Fruit fly (Drosophila melanogaster) whole organism: ENCODE results near the gene CG32037.

ENCODE experiments used
- CG8478 ChIP-seq: fragments of >200 bp; optimal IDR thresholded peaks from 2 replicates; lab custom pipeline; 2018; ENCODE audit warnings: inconsistent platforms
- EcR ChIP-seq, 2 experiments: fragments of >200 bp; optimal IDR thresholded peaks; 2 replicates each; lab custom pipeline; 2017; ENCODE audit warnings: missing biosample characterization in 2 of 2, missing genetic modification characterization in 2 of 2, missing genetic modification reagents in 2 of 2
- pan ChIP-seq: fragments of >200 bp; optimal IDR thresholded peaks from 2 replicates; lab custom pipeline; 2017
- usp ChIP-seq: fragments of >200 bp; optimal IDR thresholded peaks from 2 replicates; lab custom pipeline; 2017; ENCODE audit warnings: missing biosample characterization, missing genetic modification characterization, mixed read lengths

- no peak for TF ChIP-seq usp (GFP tag; lab: Kevin White, UChicago)
- no peak for TF ChIP-seq pan (lab: Kevin White, UChicago)
- no peak for TF ChIP-seq EcR (GFP tag; optimal IDR thresholded peaks at IDR 0.05; lab: Kevin White, UChicago)
- TF ChIP-seq CG8478 (lab: Kevin White, UChicago), result no peak
Observed at dm6 chr3L:9513309-9513708, 21.3 kb upstream of the CG32037 start, which contains the start of gene CG33702.
